Fruit fly (Drosophila melanogaster): Measurements from ENCODE around the gene rdgA.
A peak's percentile ranks its signal among the peaks of the same experiment; 100 is the strongest.

Gene rdgA

DNA sequence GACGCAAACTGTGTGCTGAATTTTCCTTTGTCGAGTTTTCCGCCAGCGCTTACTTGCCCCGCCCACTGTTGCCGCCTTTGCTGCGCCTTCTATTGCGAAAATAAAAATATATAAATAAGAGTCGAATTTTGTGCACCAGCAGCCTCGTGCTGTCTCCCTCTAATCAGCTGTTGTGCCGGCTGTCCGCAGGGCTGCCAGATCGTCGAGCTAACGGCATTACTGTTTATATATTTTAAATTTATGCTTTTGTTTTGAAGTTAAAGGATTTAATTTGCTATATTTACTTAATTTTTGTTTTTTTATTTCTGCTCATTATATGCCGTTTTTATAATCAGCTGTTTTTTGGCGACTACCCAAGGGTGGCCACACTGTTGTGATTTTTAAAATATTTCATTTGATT, 6.8 kb upstream of the rdgA start, which contains the start of gene Uros1 (continued):
- peak; percentile 32 for TF ChIP-seq CG13775 (GFP tag; optimal IDR thresholded peaks at IDR 0.05)
- no peak for TF ChIP-seq jigr1 (GFP tag; IDR thresholded peaks at IDR 0.05)
- no peak for TF ChIP-seq org-1 (GFP tag; optimal IDR thresholded peaks at IDR 0.05)
- TF ChIP-seq Xbp1 (GFP tag; optimal IDR thresholded peaks at IDR 0.05) = peak; percentile 36
- no peak for TF ChIP-seq gcm (GFP tag; optimal IDR thresholded peaks at IDR 0.05)
- TF ChIP-seq nmo (GFP tag; optimal IDR thresholded peaks at IDR 0.05) = peak; percentile 21
- no peak for TF ChIP-seq PHDP (tag; optimal IDR thresholded peaks at IDR 0.05)
- TF ChIP-seq grn (GFP tag; optimal IDR thresholded peaks at IDR 0.05) = no peak
- peak; percentile 48 for TF ChIP-seq CG13287 (GFP tag; IDR thresholded peaks at IDR 0.05; ENCODE audit: partially characterized antibody)
- no peak for TF ChIP-seq fu2 (GFP tag; optimal IDR thresholded peaks at IDR 0.05)
- no peak for TF ChIP-seq sr (GFP tag; IDR thresholded peaks at IDR 0.05)
- no peak for TF ChIP-seq CG17361 (GFP tag; IDR thresholded peaks at IDR 0.05)
- no peak for TF ChIP-seq Mes4 (GFP tag; optimal IDR thresholded peaks at IDR 0.05)
- peak; percentile 47; the same call in 1 of the 3 replicates for TF ChIP-seq zfh1 (GFP tag; IDR thresholded peaks at IDR 0.05)
- TF ChIP-seq CG14050 (GFP tag; IDR thresholded peaks at IDR 0.05) = no peak; the same call in 2 of the 3 replicates
- no peak for TF ChIP-seq Dip2 (GFP tag; IDR thresholded peaks at IDR 0.05)
- TF ChIP-seq H15 (GFP tag; IDR thresholded peaks at IDR 0.05) = no peak
- TF ChIP-seq kni (GFP tag; optimal IDR thresholded peaks at IDR 0.05) = no peak
- TF ChIP-seq sens (GFP tag) = peak; percentile 85
- no peak for TF ChIP-seq tx (GFP tag; optimal IDR thresholded peaks at IDR 0.05)
- no peak for TF ChIP-seq CG12071 (GFP tag; optimal IDR thresholded peaks at IDR 0.05)
- no peak for TF ChIP-seq Atf6 (GFP tag; IDR thresholded peaks at IDR 0.05)
- TF ChIP-seq Myb (GFP tag; optimal IDR thresholded peaks at IDR 0.05) = peak; percentile 39
- TF ChIP-seq nom (GFP tag; optimal IDR thresholded peaks at IDR 0.05) = no peak
- 0 out of 3 replicates have a peak, but pooled peaks have one; percentile 37 for TF ChIP-seq CG11093 (GFP tag; IDR thresholded peaks at IDR 0.05)
- TF ChIP-seq unc-4 (GFP tag; IDR thresholded peaks at IDR 0.05; ENCODE audit: partially characterized antibody) = peak; percentile 26; the same call in 1 of the 2 replicates
- TF ChIP-seq seq (GFP tag; IDR thresholded peaks at IDR 0.05) = no peak
- TF ChIP-seq CG3995 (GFP tag; optimal IDR thresholded peaks at IDR 0.05) = peak; percentile 5
- no peak for TF ChIP-seq ato (GFP tag; IDR thresholded peaks at IDR 0.05; ENCODE audit: partially characterized antibody)
- TF ChIP-seq Mrtf (GFP tag; IDR thresholded peaks at IDR 0.05) = no peak
- TF ChIP-seq Hr39 (optimal IDR thresholded peaks at IDR 0.05) = no peak
- no peak for TF ChIP-seq Ravus (GFP tag; IDR thresholded peaks at IDR 0.05)
- no peak for TF ChIP-seq ham (GFP tag; IDR thresholded peaks at IDR 0.05)
- TF ChIP-seq Sox102F (GFP tag; optimal IDR thresholded peaks at IDR 0.05) = peak; percentile 13
- no peak for TF ChIP-seq yki (optimal IDR thresholded peaks at IDR 0.05)
- no peak for TF ChIP-seq btn (GFP tag; optimal IDR thresholded peaks at IDR 0.05)
- TF ChIP-seq ase (GFP tag; IDR thresholded peaks at IDR 0.05) = 0 out of 3 replicates have a peak, but pooled peaks have one; percentile 37
- no peak for TF ChIP-seq MESR4 (GFP tag; optimal IDR thresholded peaks at IDR 0.05)
- peak; percentile 13 for TF ChIP-seq CG12155 (GFP tag; optimal IDR thresholded peaks at IDR 0.05)
- TF ChIP-seq ind (GFP tag; optimal IDR thresholded peaks at IDR 0.05) = peak; percentile 29
- no peak for TF ChIP-seq wdn (GFP tag; IDR thresholded peaks at IDR 0.05)
- no peak for TF ChIP-seq CG5180 (GFP tag; optimal IDR thresholded peaks at IDR 0.05)
- TF ChIP-seq Lpt (GFP tag; optimal IDR thresholded peaks at IDR 0.05) = no peak
- TF ChIP-seq CG11560 (tag; IDR thresholded peaks at IDR 0.05) = no peak
- no peak for TF ChIP-seq CG10565 (GFP tag; optimal IDR thresholded peaks at IDR 0.05)
- no peak for TF ChIP-seq inv (GFP tag; IDR thresholded peaks at IDR 0.05; ENCODE audit: partially characterized antibody)
- no peak for TF ChIP-seq cato (GFP tag; optimal IDR thresholded peaks at IDR 0.05; ENCODE audit: borderline replicate concordance)
- TF ChIP-seq CG9932 (GFP tag; IDR thresholded peaks at IDR 0.05) = peak; percentile 35; the same call in 1 of the 2 replicates
- TF ChIP-seq phol (tag; optimal IDR thresholded peaks at IDR 0.05) = peak; percentile 29
- TF ChIP-seq nerfin-1 (tag; optimal IDR thresholded peaks at IDR 0.05) = peak; percentile 12
- no peak for TF ChIP-seq fru (optimal IDR thresholded peaks at IDR 0.05)
- TF ChIP-seq caup (GFP tag; optimal IDR thresholded peaks at IDR 0.05; ENCODE audit: severe bottlenecking) = no peak
- no peak for TF ChIP-seq tap (tag; optimal IDR thresholded peaks at IDR 0.05)

All from whole organism, embryonic.